Worm (Caenorhabditis elegans) whole organism, L1 larva: ENCODE data around the gene F31B9.4.
A peak's percentile ranks its signal among the peaks of the same experiment; 100 is the strongest.

ENCODE experiments used
- alr-1 ChIP-seq: fragments of 200-800 bp; sonication (Bioruptor generic); optimal IDR thresholded peaks from 2 replicates; lab custom pipeline; 2018; ENCODE audit warnings: borderline replicate concordance, mild to moderate bottlenecking, missing genetic modification characterization, missing compliant biosample characterization
- blmp-1 ChIP-seq: fragments of 150-350 bp; optimal IDR thresholded peaks from 2 replicates; lab custom pipeline; 2014; ENCODE audit warnings: missing biosample characterization, missing genetic modification characterization
- ceh-8 ChIP-seq: fragments of 200-800 bp; sonication (Bioruptor generic); optimal IDR thresholded peaks from 2 replicates; lab custom pipeline; 2018; ENCODE audit warnings: mild to moderate bottlenecking, missing genetic modification characterization, moderate library complexity, missing compliant biosample characterization
- efl-1 ChIP-seq, 4 experiments: fragments of 150-350 bp; optimal IDR thresholded peaks in 3 of 4; peaks in 1 of 4; 1 replicate in 1 of 4; 2 replicates in 3 of 4; lab custom pipeline; 2014; ENCODE audit warnings: missing biosample characterization in 2 of 4, missing genetic modification characterization in 2 of 4, missing genetic modification reagents in 2 of 4
- egl-27 ChIP-seq, 2 experiments: fragments of 150-350 bp in 1 of 2; sonication (generic microtip); optimal IDR thresholded peaks; 3 replicates each; lab custom pipeline; 2017 to 2018; ENCODE audit warnings: missing biosample characterization in 2 of 2, missing genetic modification characterization in 2 of 2, missing genetic modification reagents in 2 of 2
- elt-2 ChIP-seq: sonication (generic microtip); optimal IDR thresholded peaks from 2 replicates; lab custom pipeline; 2016; ENCODE audit warnings: missing genetic modification characterization, mild to moderate bottlenecking, inconsistent platforms, missing compliant biosample characterization, missing genetic modification reagents
- elt-3 ChIP-seq, 6 experiments: fragments of 150-350 bp in 1 of 6; sonication (generic microtip); optimal IDR thresholded peaks; 2 replicates each; lab custom pipeline; 2017 to 2018; ENCODE audit warnings: missing biosample characterization in 6 of 6, missing genetic modification characterization in 6 of 6, inconsistent platforms in 1 of 6
- fkh-10 ChIP-seq: sonication (generic microtip); optimal IDR thresholded peaks from 2 replicates; lab custom pipeline; 2017; ENCODE audit warnings: missing biosample characterization, missing genetic modification reagents, missing genetic modification characterization
- fkh-8 ChIP-seq: sonication (generic microtip); optimal IDR thresholded peaks from 2 replicates; lab custom pipeline; 2016; ENCODE audit warnings: mild to moderate bottlenecking, missing genetic modification characterization, missing compliant biosample characterization
- fos-1 ChIP-seq: fragments of 150-350 bp; optimal IDR thresholded peaks from 2 replicates; lab custom pipeline; 2014; ENCODE audit warnings: missing biosample characterization, missing genetic modification characterization
- grh-1 ChIP-seq: fragments of 200-800 bp; sonication (Bioruptor generic); IDR thresholded peaks from 2 replicates; pipeline ENCODE4 v1.3.6; 2022; ENCODE audit warnings: missing genetic modification reagents, missing genetic modification characterization, missing compliant biosample characterization
- hlh-4 ChIP-seq: sonication (generic microtip); optimal IDR thresholded peaks from 2 replicates; lab custom pipeline; 2016; ENCODE audit warnings: mild to moderate bottlenecking, missing genetic modification characterization, missing compliant biosample characterization
- hpl-2 ChIP-seq: fragments of 150-350 bp; optimal IDR thresholded peaks from 2 replicates; lab custom pipeline; 2014; ENCODE audit warnings: missing biosample characterization, missing genetic modification reagents, missing genetic modification characterization
- jun-1 ChIP-seq: fragments of 150-350 bp; optimal IDR thresholded peaks from 2 replicates; lab custom pipeline; 2014; ENCODE audit warnings: missing biosample characterization, missing genetic modification reagents, missing genetic modification characterization
- lin-14 ChIP-seq: fragments of 200-800 bp; sonication (Bioruptor generic); optimal IDR thresholded peaks from 2 replicates; lab custom pipeline; 2018; ENCODE audit warnings: mild to moderate bottlenecking, missing genetic modification characterization, moderate library complexity, missing compliant biosample characterization
- lin-39 ChIP-seq: fragments of 150-350 bp; optimal IDR thresholded peaks from 2 replicates; lab custom pipeline; 2014; ENCODE audit warnings: missing biosample characterization, missing genetic modification reagents, missing genetic modification characterization
- lir-3 ChIP-seq: sonication (generic microtip); optimal IDR thresholded peaks from 2 replicates; lab custom pipeline; 2016; ENCODE audit warnings: mild to moderate bottlenecking, missing genetic modification characterization, moderate library complexity, missing compliant biosample characterization; ENCODE audit not compliant: poor library complexity
- mab-9 ChIP-seq: fragments of 200-800 bp; sonication (Bioruptor generic); IDR thresholded peaks from 2 replicates; pipeline ENCODE4 v1.3.6; 2022; ENCODE audit warnings: missing genetic modification reagents, missing genetic modification characterization, missing compliant biosample characterization
- nhr-12 ChIP-seq: sonication (generic microtip); optimal IDR thresholded peaks from 2 replicates; lab custom pipeline; 2017; ENCODE audit warnings: missing biosample characterization, missing genetic modification characterization
- nhr-20 ChIP-seq: sonication (generic microtip); optimal IDR thresholded peaks from 2 replicates; lab custom pipeline; 2016; ENCODE audit warnings: mild to moderate bottlenecking, missing genetic modification characterization, missing compliant biosample characterization
- nhr-76 ChIP-seq: sonication (generic microtip); optimal IDR thresholded peaks from 2 replicates; lab custom pipeline; 2017; ENCODE audit warnings: missing biosample characterization, missing genetic modification characterization
- nhr-77 ChIP-seq: fragments of 150-350 bp; optimal IDR thresholded peaks from 2 replicates; lab custom pipeline; 2014; ENCODE audit warnings: missing biosample characterization, missing genetic modification characterization
- nhr-85 ChIP-seq: sonication (generic microtip); peaks from one replicate; lab custom pipeline; 2016; ENCODE audit warnings: missing genetic modification characterization, inconsistent platforms, missing compliant biosample characterization
- nhr-90 ChIP-seq: sonication (generic microtip); optimal IDR thresholded peaks from 2 replicates; lab custom pipeline; 2016; ENCODE audit warnings: mild to moderate bottlenecking, missing genetic modification characterization, missing compliant biosample characterization; ENCODE audit not compliant: poor library complexity
- snpc-4 ChIP-seq: fragments of 150-350 bp; optimal IDR thresholded peaks from 2 replicates; lab custom pipeline; 2014; ENCODE audit warnings: missing biosample characterization, missing genetic modification characterization
- sox-4 ChIP-seq: sonication (generic microtip); optimal IDR thresholded peaks from 2 replicates; lab custom pipeline; 2016; ENCODE audit warnings: missing genetic modification characterization, missing compliant biosample characterization
- sptf-1 ChIP-seq: fragments of 150-350 bp; optimal IDR thresholded peaks from 2 replicates; lab custom pipeline; 2014; ENCODE audit warnings: missing biosample characterization, missing genetic modification characterization
- tlp-1 ChIP-seq: fragments of 150-350 bp; optimal IDR thresholded peaks from 2 replicates; lab custom pipeline; 2014; ENCODE audit warnings: missing biosample characterization, missing genetic modification characterization
- unc-130 ChIP-seq: fragments of 150-350 bp; optimal IDR thresholded peaks from 2 replicates; lab custom pipeline; 2017; ENCODE audit warnings: missing biosample characterization, missing genetic modification characterization, inconsistent platforms
- unc-98 ChIP-seq: fragments of 200-800 bp; sonication (Bioruptor generic); IDR thresholded peaks from 2 replicates; pipeline ENCODE4 v1.3.6; 2022; ENCODE audit warnings: missing genetic modification characterization, missing compliant biosample characterization
- vab-15 ChIP-seq: sonication (generic microtip); optimal IDR thresholded peaks from 2 replicates; lab custom pipeline; 2017; ENCODE audit warnings: missing genotype, mild to moderate bottlenecking, missing genetic modification characterization, missing compliant biosample characterization
- zag-1 ChIP-seq: fragments of 150-350 bp; optimal IDR thresholded peaks from 2 replicates; lab custom pipeline; 2014; ENCODE audit warnings: missing biosample characterization, missing genetic modification characterization
- zip-4 ChIP-seq: fragments of 200-800 bp; sonication (Bioruptor generic); optimal IDR thresholded peaks from 2 replicates; lab custom pipeline; 2018; ENCODE audit warnings: mild to moderate bottlenecking, missing genetic modification characterization, moderate library complexity, missing compliant biosample characterization
- ztf-11 ChIP-seq, 2 experiments: sonication (generic microtip); optimal IDR thresholded peaks; 2 replicates each; lab custom pipeline; 2016 to 2017; ENCODE audit warnings: missing genetic modification characterization in 2 of 2, missing biosample characterization in 1 of 2, missing compliant biosample characterization in 1 of 2
- ztf-4 ChIP-seq: fragments of 150-350 bp; optimal IDR thresholded peaks from 2 replicates; lab custom pipeline; 2014; ENCODE audit warnings: missing biosample characterization, missing genetic modification characterization

Gene F31B9.4

ce11 chrX:15892525-15892924 is 24.4 kb downstream of the F31B9.4 start:
- no peak for TF ChIP-seq elt-3 (tag; optimal IDR thresholded peaks at IDR 0.05; lab: Kevin White, UChicago)
- TF ChIP-seq efl-1 (optimal IDR thresholded peaks at IDR 0.05; lab: Kevin White, UChicago): no peak
- peak in 1 of 2 experiments; percentile 65 for TF ChIP-seq efl-1 (GFP tag; optimal IDR thresholded peaks at IDR 0.05 in 1 of 2; lab: Kevin White, UChicago)
- TF ChIP-seq fkh-8: no peak
- TF ChIP-seq snpc-4 (tag; lab: Kevin White, UChicago): peak; percentile 6
- no peak for TF ChIP-seq zag-1 (tag; lab: Kevin White, UChicago)
- TF ChIP-seq sptf-1 (tag; lab: Kevin White, UChicago): no peak
- no peak for TF ChIP-seq nhr-90 (tag; lab: Kevin White, UChicago)

DNA sequence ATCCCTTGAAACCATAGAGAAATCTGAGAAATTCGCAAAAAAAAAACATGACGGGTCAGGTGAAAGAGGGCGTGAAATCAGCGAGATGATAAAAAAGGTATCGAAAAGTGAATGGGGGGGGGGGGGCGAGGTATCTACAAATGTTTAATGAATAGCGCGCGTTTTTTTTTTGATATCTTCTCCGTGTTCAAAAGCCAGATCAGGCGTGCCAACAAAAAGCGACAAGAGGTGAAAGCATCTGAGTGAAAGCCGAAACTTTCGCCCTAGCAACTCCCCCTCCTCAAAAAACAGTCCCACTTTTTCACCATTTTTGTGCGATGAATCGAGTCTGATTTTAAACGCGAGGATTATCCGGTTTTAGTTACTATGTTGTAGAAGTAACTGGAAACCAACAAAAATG is 28.9 kb downstream of the F31B9.4 start:
- TF ChIP-seq blmp-1 (tag; lab: Kevin White, UChicago) (peak; percentile 97), ceh-8 (GFP tag; lab: Kevin White, UChicago) (no peak)
- TF ChIP-seq, all 84 proteins: peak for 1

ce11 chrX:15887495-15887894 is 29.4 kb downstream of the F31B9.4 start, which contains the start of gene F53H4.3:
F53H4.3 (minus strand) TSS chrX:15887595.
- TF ChIP-seq nhr-76 (no peak), nhr-12 (tag; lab: Kevin White, UChicago) (no peak), fkh-10 (no peak), sptf-1 (tag; lab: Kevin White, UChicago) (no peak), lin-39 (tag; lab: Kevin White, UChicago) (no peak), grh-1 (no peak), fos-1 (no peak), egl-27 (tag; optimal IDR thresholded peaks at IDR 0.05; lab: Kevin White, UChicago) (no peak), ztf-4 (tag; lab: Kevin White, UChicago) (no peak), tlp-1 (tag; lab: Kevin White, UChicago) (no peak), unc-130 (no peak)
- TF ChIP-seq, all 84 proteins: peak for 0

DNA sequence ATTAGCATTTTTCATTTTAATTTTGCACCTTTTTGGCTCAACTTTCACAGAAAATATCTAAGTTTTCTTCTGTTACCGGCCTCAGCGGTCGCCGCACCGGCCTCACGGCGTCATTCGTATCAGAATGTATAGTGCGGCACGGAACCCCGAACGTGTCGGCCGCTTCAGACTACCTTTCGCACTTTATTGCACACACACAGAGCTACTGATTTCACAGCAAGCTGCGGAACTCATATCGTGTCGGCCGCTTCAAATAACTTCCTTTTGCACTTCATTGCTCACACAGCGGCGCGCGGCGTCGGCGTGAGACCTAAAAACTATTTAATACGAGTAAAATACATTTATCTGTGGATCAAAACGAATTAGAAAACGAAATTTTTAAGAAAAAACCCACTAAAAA is 32.4 kb downstream of the F31B9.4 start:
- TF ChIP-seq nhr-85 (tag; lab: Kevin White, UChicago) (no peak), unc-98 (GFP tag; lab: Robert Waterston, UW) (no peak), snpc-4 (tag; lab: Kevin White, UChicago) (peak; percentile 15)

DNA sequence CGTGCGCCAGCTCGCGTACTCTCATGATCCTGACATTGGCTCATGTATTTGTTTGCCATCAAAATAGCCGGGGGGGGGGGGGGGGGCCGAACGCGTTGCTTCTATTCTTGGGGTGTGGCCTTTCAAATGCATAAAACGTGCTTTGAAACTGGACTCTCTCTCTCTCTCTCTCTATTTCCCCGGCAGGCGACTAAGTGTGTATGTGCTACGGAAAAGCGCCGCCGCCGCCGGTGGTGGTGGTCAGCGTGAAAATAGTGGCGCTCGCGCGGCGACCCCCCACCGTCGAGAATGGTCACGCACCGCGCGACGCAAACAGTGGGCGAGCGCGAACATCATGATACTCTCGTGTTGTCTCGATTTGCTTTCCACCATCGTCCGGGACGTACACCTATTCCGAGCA is 35.9 kb downstream of the F31B9.4 start:
- TF ChIP-seq zip-4 (no peak), alr-1 (tag; lab: Kevin White, UChicago) (no peak), hpl-2 (no peak), jun-1 (tag; lab: Kevin White, UChicago) (no peak), ztf-4 (tag; lab: Kevin White, UChicago) (no peak), hlh-4 (tag; lab: Kevin White, UChicago) (no peak), ztf-11 (tag; optimal IDR thresholded peaks at IDR 0.05; lab: Kevin White, UChicago) (no peak), lir-3 (no peak), mab-9 (GFP tag; lab: Robert Waterston, UW) (no peak), fkh-10 (no peak), vab-15 (tag; lab: Kevin White, UChicago) (no peak), sox-4 (tag; lab: Kevin White, UChicago) (no peak), elt-2 (tag; lab: Kevin White, UChicago) (no peak), nhr-20 (tag; lab: Kevin White, UChicago) (no peak)

ce11 chrX:15878785-15879184 is 38.1 kb downstream of the F31B9.4 start, which contains the start of gene gmeb-2:
gmeb-2 (plus strand) TSS chrX:15879085.
- TF ChIP-seq ztf-4 (tag; lab: Kevin White, UChicago) (no peak), lin-14 (peak; percentile 23), nhr-77 (tag; lab: Kevin White, UChicago) (peak; percentile 26)
- TF ChIP-seq, all 84 proteins: peak for 2
